Fruit fly (Drosophila melanogaster) whole organism, pupa: ENCODE data around the gene Edem1.

Experiments
- CG17806 ChIP-seq: fragments of 200-800 bp; sonication (Bioruptor generic); optimal IDR thresholded peaks from 2 replicates; lab custom pipeline; 2018; ENCODE audit warnings: missing biosample characterization, mild to moderate bottlenecking, missing genetic modification characterization, moderate library complexity
- CG34367 ChIP-seq: fragments of 200-800 bp; sonication (Bioruptor generic); optimal IDR thresholded peaks from 2 replicates; lab custom pipeline; 2018; ENCODE audit warnings: missing biosample characterization, mild to moderate bottlenecking, missing genetic modification characterization
- CG4496 ChIP-seq: fragments of 200-800 bp; sonication (Bioruptor generic); IDR thresholded peaks from 3 replicates; pipeline ENCODE4 v1.3.6; 2022; ENCODE audit warnings: missing biosample characterization, missing genetic modification characterization
- CG9948 ChIP-seq: fragments of 200-800 bp; sonication (Bioruptor generic); optimal IDR thresholded peaks from 2 replicates; lab custom pipeline; 2018; ENCODE audit warnings: missing biosample characterization, mild to moderate bottlenecking, missing genetic modification characterization, moderate library complexity
- EcR ChIP-seq: fragments of 200-800 bp; sonication (Bioruptor generic); optimal IDR thresholded peaks from 3 replicates; lab custom pipeline; 2019; ENCODE audit warnings: missing biosample characterization, missing genetic modification characterization, mild to moderate bottlenecking, moderate library complexity, missing genetic modification reagents
- Ets98B ChIP-seq: fragments of 200-800 bp; sonication (Bioruptor generic); IDR thresholded peaks from 2 replicates; pipeline ENCODE4 v1.3.6; 2022; ENCODE audit warnings: missing biosample characterization, missing genetic modification characterization
- Pif1B ChIP-seq: fragments of 200-800 bp; sonication (Bioruptor generic); optimal IDR thresholded peaks from 3 replicates; lab custom pipeline; 2016; ENCODE audit warnings: missing biosample characterization, missing genetic modification characterization
- Snoo ChIP-seq: fragments of 200-800 bp; sonication (Bioruptor generic); optimal IDR thresholded peaks from 3 replicates; lab custom pipeline; 2017; ENCODE audit warnings: missing biosample characterization, mild to moderate bottlenecking, missing genetic modification characterization, inconsistent platforms
- rn ChIP-seq: fragments of 200-800 bp; sonication (Bioruptor generic); IDR thresholded peaks from 2 replicates; pipeline ENCODE4 v1.3.6; 2022; ENCODE audit warnings: missing biosample characterization, missing genetic modification characterization

DNA sequence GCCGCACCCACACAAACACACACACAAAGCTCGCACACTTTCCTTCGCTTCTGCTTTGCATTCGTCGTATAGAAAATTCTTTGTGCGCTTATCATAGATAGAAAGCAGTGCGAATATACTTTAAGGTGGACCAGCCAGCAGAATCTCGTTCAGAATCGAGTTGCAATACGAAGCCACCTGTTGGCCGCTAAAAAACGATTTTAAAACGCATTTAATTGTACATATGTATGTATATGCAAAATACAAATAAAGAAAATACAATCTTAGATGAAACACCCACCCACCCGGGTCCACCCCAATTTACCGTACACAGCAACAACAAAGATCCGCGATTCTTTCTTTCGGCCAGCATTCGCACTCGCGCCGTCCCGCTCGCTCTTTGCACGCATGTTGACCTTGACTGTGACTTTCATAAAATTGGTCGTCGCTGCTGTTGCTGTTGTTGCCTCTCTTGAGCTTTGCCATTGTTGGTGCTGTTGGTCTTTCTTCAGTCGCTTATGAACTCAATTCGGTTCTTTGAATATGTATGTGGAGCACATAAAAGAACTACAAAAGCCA is 40.0 kb upstream of the Edem1 start:
- peak; percentile 84 for TF ChIP-seq rn (GFP tag; lab: Robert Waterston, UW)
- peak; percentile 98 for TF ChIP-seq CG4496 (GFP tag; lab: Robert Waterston, UW)
- no peak for TF ChIP-seq EcR (GFP tag; lab: Kevin White, UChicago)
- peak; percentile 90 for TF ChIP-seq Snoo (tag; lab: Kevin White, UChicago)
- peak; percentile 91 for TF ChIP-seq CG34367
- TF ChIP-seq CG9948, result peak; percentile 85
- peak; percentile 88 for TF ChIP-seq CG17806
- TF ChIP-seq Pif1B, result peak; percentile 93
- TF ChIP-seq Ets98B (GFP tag; lab: Robert Waterston, UW), result peak; percentile 94
